Fruit fly (Drosophila melanogaster) S2 (cell line): ENCODE data around the gene Socs36E.

Experiments
- CG8478 ChIP-seq: fragments of >200 bp; optimal IDR thresholded peaks from 2 replicates; lab custom pipeline; 2018
- CTCF ChIP-seq, 2 experiments: fragments of >200 bp; optimal IDR thresholded peaks; 2 replicates each; lab custom pipeline; 2018

DNA sequence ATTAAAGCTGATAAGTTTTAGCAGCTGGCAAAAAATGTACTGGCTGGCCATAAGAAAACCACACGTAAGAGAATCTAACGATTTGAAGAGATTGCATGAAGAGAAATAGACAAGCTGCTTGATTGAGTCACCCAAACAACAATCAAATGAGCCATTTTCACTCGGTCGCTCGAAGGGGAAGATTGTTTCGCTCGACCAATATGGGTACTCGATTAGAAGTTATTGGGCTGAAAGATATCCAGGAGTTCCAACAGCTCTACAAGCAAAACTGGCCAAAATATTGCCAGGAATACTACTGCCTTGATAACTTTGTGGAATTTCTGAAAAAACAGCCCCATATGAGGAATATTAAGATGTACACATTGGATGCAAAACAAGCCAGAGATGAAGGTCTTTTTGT, 3.7 kb upstream of the Socs36E start, which contains the start of gene CG5783:
- TF ChIP-seq CTCF (optimal IDR thresholded peaks at IDR 0.05; lab: Kevin White, UChicago) = no peak
- no peak for TF ChIP-seq CG8478 (lab: Kevin White, UChicago)
